Worm (Caenorhabditis elegans): ENCODE results near the gene B0361.11.

- TF ChIP-seq nhr-77 (tag; optimal IDR thresholded peaks at IDR 0.05), result no peak
- TF ChIP-seq ztf-7 (tag; optimal IDR thresholded peaks at IDR 0.05), result no peak
- no peak for TF ChIP-seq ZK337.2 (GFP tag; IDR thresholded peaks at IDR 0.05)
- TF ChIP-seq nhr-25 (tag; optimal IDR thresholded peaks at IDR 0.05; ENCODE audit: borderline replicate concordance, insufficient read depth), result no peak
- no peak for TF ChIP-seq nhr-28 (tag; optimal IDR thresholded peaks at IDR 0.05)
- no peak for TF ChIP-seq unc-130 (GFP tag; optimal IDR thresholded peaks at IDR 0.05)
- no peak for TF ChIP-seq pqm-1 (tag; optimal IDR thresholded peaks at IDR 0.05)
These were observed 46.6 kb upstream of the B0361.11 start, which contains the start of gene R151.10 for ce11 chrIII:7230841-7231240.
